Fruit fly (Drosophila melanogaster) S2 (cell line): Measurements from ENCODE around the gene Bicra.

Experiments used
- CG8478 ChIP-seq: fragments of >200 bp; optimal IDR thresholded peaks from 2 replicates; lab custom pipeline; 2018
- CTCF ChIP-seq, 2 experiments: fragments of >200 bp; optimal IDR thresholded peaks; 2 replicates each; lab custom pipeline; 2018

DNA sequence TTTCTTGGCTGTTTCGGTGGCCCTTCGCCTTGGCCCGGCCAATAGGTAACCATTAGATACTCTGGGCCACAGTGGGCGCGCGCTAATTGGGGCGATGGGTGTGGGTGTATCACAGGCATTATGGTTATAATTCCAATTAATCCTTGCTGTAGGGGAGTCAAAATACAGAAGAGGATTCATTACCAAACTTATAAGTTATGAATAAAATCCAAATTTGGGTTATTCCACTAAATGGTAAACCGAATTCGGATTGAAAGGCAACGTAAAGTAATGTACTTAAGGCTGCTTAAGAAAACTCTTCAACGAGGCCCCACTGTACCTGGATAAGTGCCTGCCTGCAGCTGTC, 26.8 kb downstream of the Bicra start:
- TF ChIP-seq CTCF (optimal IDR thresholded peaks at IDR 0.05; lab: Kevin White, UChicago): no peak
- TF ChIP-seq CG8478: no peak
